Fruit fly (Drosophila melanogaster): ENCODE results near the gene CG1582.
A peak's percentile ranks its signal among the peaks of the same experiment; 100 is the strongest.

The CG1582 gene

dm6 chrX:10921665-10922064, 22.6 kb upstream of the CG1582 start:
- no peak for TF ChIP-seq Ptx1 (GFP tag; IDR thresholded peaks at IDR 0.05)
- peak; percentile 98 for TF ChIP-seq CG17612 (GFP tag; IDR thresholded peaks at IDR 0.05)
- TF ChIP-seq sens (GFP tag): peak; percentile 37
- TF ChIP-seq CG8290 (GFP tag; optimal IDR thresholded peaks at IDR 0.05): peak; percentile 98
- TF ChIP-seq CG8290 (tag; optimal IDR thresholded peaks at IDR 0.05): peak in 1 of 2 experiments; percentile 99
- TF ChIP-seq grn (GFP tag; optimal IDR thresholded peaks at IDR 0.05): no peak

dm6 chrX:10912585-10912984, 13.5 kb upstream of the CG1582 start:
- TF ChIP-seq kay (GFP tag; optimal IDR thresholded peaks at IDR 0.05): no peak
- no peak for TF ChIP-seq jumu (GFP tag; optimal IDR thresholded peaks at IDR 0.05)
- TF ChIP-seq vnd (GFP tag; IDR thresholded peaks at IDR 0.05; ENCODE audit: partially characterized antibody): no peak
- peak; percentile 31 for TF ChIP-seq Hr39 (optimal IDR thresholded peaks at IDR 0.05)
- no peak for TF ChIP-seq Sox102F (GFP tag; optimal IDR thresholded peaks at IDR 0.05)
- peak; percentile 58 for TF ChIP-seq Ets65A (GFP tag)
- TF ChIP-seq slbo (GFP tag; IDR thresholded peaks at IDR 0.05): no peak
- no peak for TF ChIP-seq CG10654 (GFP tag; optimal IDR thresholded peaks at IDR 0.05)
- TF ChIP-seq CG6654 (GFP tag; optimal IDR thresholded peaks at IDR 0.05): no peak
- TF ChIP-seq CG2875 (GFP tag; optimal IDR thresholded peaks at IDR 0.05): no peak
- TF ChIP-seq CG1603 (tag; optimal IDR thresholded peaks at IDR 0.05): no peak
- TF ChIP-seq MTF-1 (GFP tag; optimal IDR thresholded peaks at IDR 0.05; ENCODE audit: borderline replicate concordance): no peak
- no peak for TF ChIP-seq gt (GFP tag; IDR thresholded peaks at IDR 0.05)
- no peak for TF ChIP-seq emc (GFP tag; optimal IDR thresholded peaks at IDR 0.05)
- TF ChIP-seq Opbp (GFP tag; IDR thresholded peaks at IDR 0.05; ENCODE audit: partially characterized antibody): no peak
- TF ChIP-seq CG6272 (GFP tag; IDR thresholded peaks at IDR 0.05): no peak
- TF ChIP-seq Ada2b (GFP tag; IDR thresholded peaks at IDR 0.05): no peak
- no peak for TF ChIP-seq croc (GFP tag; conservative IDR thresholded peaks at IDR 0.05)
- no peak for TF ChIP-seq gfzf (GFP tag; optimal IDR thresholded peaks at IDR 0.05)
- TF ChIP-seq CG2129 (GFP tag; IDR thresholded peaks at IDR 0.05; ENCODE audit: partially characterized antibody): no peak
- no peak for TF ChIP-seq CG15696 (tag; optimal IDR thresholded peaks at IDR 0.05)
- TF ChIP-seq CG18619 (GFP tag; optimal IDR thresholded peaks at IDR 0.05): no peak
- no peak for TF ChIP-seq twi (tag; optimal IDR thresholded peaks at IDR 0.05)
- no peak for TF ChIP-seq repo (GFP tag; optimal IDR thresholded peaks at IDR 0.05)
- TF ChIP-seq CG4328 (GFP tag; optimal IDR thresholded peaks at IDR 0.05): no peak
- TF ChIP-seq Fer3 (tag; optimal IDR thresholded peaks at IDR 0.05): no peak
- TF ChIP-seq Med (GFP tag): peak; percentile 3

- TF ChIP-seq Sry-β (GFP tag; optimal IDR thresholded peaks at IDR 0.05) (peak; percentile 55), MBD-R2 (GFP tag; IDR thresholded peaks at IDR 0.05) (0 out of 2 replicates have a peak, but pooled peaks have one; percentile 16), Med (GFP tag) (peak; percentile 26), Mes4 (GFP tag; optimal IDR thresholded peaks at IDR 0.05) (no peak), amos (GFP tag; IDR thresholded peaks at IDR 0.05; ENCODE audit: partially characterized antibody) (peak; percentile 55; the same call in 1 of the 2 replicates), inv (GFP tag; IDR thresholded peaks at IDR 0.05; ENCODE audit: partially characterized antibody) (peak; percentile 14; the same call in 1 of the 2 replicates), CG15696 (tag; optimal IDR thresholded peaks at IDR 0.05) (no peak), CG10147 (GFP tag; optimal IDR thresholded peaks at IDR 0.05) (no peak), Trl (optimal IDR thresholded peaks at IDR 0.05) (peak in 1 of 2 experiments; percentile 22), Trl (GFP tag; optimal IDR thresholded peaks at IDR 0.05) (no peak), CG7357 (GFP tag; IDR thresholded peaks at IDR 0.05) (no peak), CG11504 (tag; optimal IDR thresholded peaks at IDR 0.05) (peak; percentile 92), CG13287 (GFP tag; IDR thresholded peaks at IDR 0.05; ENCODE audit: partially characterized antibody) (peak; percentile 24; the same call in 1 of the 2 replicates), CG8478 (optimal IDR thresholded peaks at IDR 0.05) (peak; percentile 72), CG6254 (GFP tag; optimal IDR thresholded peaks at IDR 0.05) (no peak), CG9932 (GFP tag; IDR thresholded peaks at IDR 0.05) (0 out of 2 replicates have a peak, but pooled peaks have one; percentile 16), BEAF-32 (GFP tag; optimal IDR thresholded peaks at IDR 0.05) (peak; percentile 52), bbx (GFP tag; IDR thresholded peaks at IDR 0.05; ENCODE audit: partially characterized antibody) (peak; percentile 18; the same call in 1 of the 2 replicates), Adf1 (GFP tag; IDR thresholded peaks at IDR 0.05) (peak; percentile 78; the same call in 1 of the 2 replicates)
Observed at dm6 chrX:10906222-10906866, 7.2 kb upstream of the CG1582 start.

All from whole organism, embryonic.